Worm (Caenorhabditis elegans) whole organism, L4 larva: Measurements from ENCODE around the gene F14H3.6.

Source experiments
- F10B5.3 ChIP-seq: sonication (generic microtip); optimal IDR thresholded peaks from 2 replicates; lab custom pipeline; 2016; ENCODE audit warnings: mild to moderate bottlenecking, missing genetic modification characterization, missing compliant biosample characterization
- F37D6.2 ChIP-seq: sonication (generic microtip); optimal IDR thresholded peaks from 2 replicates; lab custom pipeline; 2016; ENCODE audit warnings: mild to moderate bottlenecking, missing genetic modification characterization, missing compliant biosample characterization
- F49E8.2 ChIP-seq: sonication (generic microtip); optimal IDR thresholded peaks from 2 replicates; lab custom pipeline; 2016; ENCODE audit warnings: missing compliant biosample characterization, mild to moderate bottlenecking, missing genetic modification characterization, borderline replicate concordance
- R02D3.7 ChIP-seq: fragments of 150-350 bp; sonication (generic microtip); optimal IDR thresholded peaks from 3 replicates; lab custom pipeline; 2014; ENCODE audit warnings: missing biosample characterization, missing genetic modification characterization
- T20F7.1 ChIP-seq: fragments of 200-800 bp; sonication (Bioruptor generic); optimal IDR thresholded peaks from 2 replicates; lab custom pipeline; 2018; ENCODE audit warnings: mild to moderate bottlenecking, missing genetic modification characterization, missing compliant biosample characterization
- T26A8.4 ChIP-seq: fragments of 200-800 bp; sonication (Bioruptor generic); IDR thresholded peaks from 2 replicates; pipeline ENCODE4 v1.3.6; 2022; ENCODE audit warnings: missing genetic modification characterization, missing compliant biosample characterization
- Y105C5A.15 ChIP-seq: fragments of 200-800 bp; sonication (Bioruptor generic); IDR thresholded peaks from 2 replicates; pipeline ENCODE4 v1.3.6; 2022; ENCODE audit warnings: missing genetic modification characterization, missing compliant biosample characterization
- Y48G9A.11 ChIP-seq: fragments of 200-800 bp; sonication (Bioruptor generic); IDR thresholded peaks from 2 replicates; pipeline ENCODE4 v1.3.6; 2022; ENCODE audit warnings: missing genetic modification reagents, missing genetic modification characterization, missing compliant biosample characterization
- ZK337.2 ChIP-seq: fragments of 200-800 bp; sonication (Bioruptor generic); IDR thresholded peaks from 2 replicates; pipeline ENCODE4 v1.3.6; 2022; ENCODE audit warnings: missing genetic modification reagents, missing genetic modification characterization, missing compliant biosample characterization
- aha-1 ChIP-seq: fragments of 150-350 bp; peaks from one replicate; lab custom pipeline; 2014; ENCODE audit warnings: missing biosample characterization, missing genetic modification characterization
- ama-1 ChIP-seq: fragments of 150-350 bp; optimal IDR thresholded peaks from 2 replicates; lab custom pipeline; 2014; ENCODE audit warnings: inconsistent platforms, mixed read lengths
- arid-1 ChIP-seq: fragments of 200-800 bp; sonication (Bioruptor generic); conservative IDR thresholded peaks from 2 replicates; pipeline ENCODE4 v1.3.6; 2022; ENCODE audit warnings: missing genetic modification reagents, missing genetic modification characterization, missing compliant biosample characterization
- ceh-82 ChIP-seq: sonication (generic microtip); optimal IDR thresholded peaks from 2 replicates; lab custom pipeline; 2017; ENCODE audit warnings: missing biosample characterization, missing genetic modification characterization
- daf-16 ChIP-seq, 3 experiments: sonication (generic microtip); optimal IDR thresholded peaks; 2 replicates each; lab custom pipeline; 2016 to 2017; ENCODE audit warnings: missing genetic modification characterization in 3 of 3, missing genetic modification reagents in 3 of 3, mild to moderate bottlenecking in 2 of 3, missing compliant biosample characterization in 2 of 3, missing biosample characterization in 1 of 3, moderate library complexity in 1 of 3
- daf-19 ChIP-seq: fragments of 200-800 bp; sonication (Bioruptor generic); conservative IDR thresholded peaks from 2 replicates; pipeline ENCODE4 v1.3.6; 2022; ENCODE audit warnings: missing genetic modification characterization, missing compliant biosample characterization
- dmd-6 ChIP-seq: fragments of 200-800 bp; sonication (Bioruptor generic); IDR thresholded peaks from 2 replicates; pipeline ENCODE4 v1.3.6; 2022; ENCODE audit warnings: missing genetic modification reagents, missing genetic modification characterization, missing compliant biosample characterization
- dmd-9 ChIP-seq: fragments of 200-800 bp; sonication (Bioruptor generic); IDR thresholded peaks from 2 replicates; pipeline ENCODE4 v1.3.6; 2022; ENCODE audit warnings: missing genetic modification reagents, missing genetic modification characterization, missing compliant biosample characterization
- dve-1 ChIP-seq: sonication (generic microtip); optimal IDR thresholded peaks from 2 replicates; lab custom pipeline; 2017; ENCODE audit warnings: antibody characterized with exemption, mild to moderate bottlenecking, missing genetic modification characterization, missing compliant biosample characterization; ENCODE audit not compliant: insufficient read depth
- egl-27 ChIP-seq: sonication (generic microtip); optimal IDR thresholded peaks from 3 replicates; lab custom pipeline; 2017; ENCODE audit warnings: missing biosample characterization, missing genetic modification reagents, missing genetic modification characterization
- hif-1 ChIP-seq, 2 experiments: sonication (generic microtip); optimal IDR thresholded peaks; 2 replicates each; lab custom pipeline; 2016 to 2017; ENCODE audit warnings: missing compliant biosample characterization in 2 of 2, missing genetic modification characterization in 2 of 2, missing genetic modification reagents in 2 of 2, missing genotype in 2 of 2, mild to moderate bottlenecking in 1 of 2
- hlh-11 ChIP-seq: fragments of 200-800 bp; sonication (Bioruptor generic); optimal IDR thresholded peaks from 2 replicates; lab custom pipeline; 2018; ENCODE audit warnings: mild to moderate bottlenecking, missing genetic modification characterization, missing compliant biosample characterization
- hlh-30 ChIP-seq: sonication (generic microtip); optimal IDR thresholded peaks from 2 replicates; lab custom pipeline; 2017; ENCODE audit warnings: antibody characterized with exemption, mild to moderate bottlenecking, missing genetic modification characterization, missing compliant biosample characterization; ENCODE audit not compliant: insufficient read depth
- lin-1 ChIP-seq: fragments of 200-800 bp; sonication (Bioruptor generic); IDR thresholded peaks from 2 replicates; pipeline ENCODE4 v1.3.6; 2022; ENCODE audit warnings: missing genetic modification reagents, missing genetic modification characterization, missing compliant biosample characterization
- lsy-2 ChIP-seq, 2 experiments: fragments of 150-350 bp in 1 of 2; sonication (generic microtip) in 1 of 2; optimal IDR thresholded peaks; 2 replicates each; lab custom pipeline; 2014 to 2017; ENCODE audit warnings: missing biosample characterization in 2 of 2, missing genetic modification characterization in 2 of 2
- mdl-1 ChIP-seq, 2 experiments: fragments of 150-350 bp in 1 of 2; sonication (generic microtip) in 1 of 2; optimal IDR thresholded peaks; 2 replicates each; lab custom pipeline; 2014 to 2017; ENCODE audit warnings: missing biosample characterization in 2 of 2, missing genetic modification characterization in 2 of 2
- mxl-2 ChIP-seq: fragments of 200-800 bp; sonication (Bioruptor generic); conservative IDR thresholded peaks from 2 replicates; pipeline ENCODE4 v1.3.6; 2022; ENCODE audit warnings: missing genetic modification reagents, missing genetic modification characterization, missing compliant biosample characterization
- mxl-3 ChIP-seq: fragments of 200-800 bp; sonication (Bioruptor generic); optimal IDR thresholded peaks from 2 replicates; lab custom pipeline; 2018; ENCODE audit warnings: mild to moderate bottlenecking, missing genetic modification characterization, missing compliant biosample characterization
- nhr-10 ChIP-seq: fragments of 150-350 bp; optimal IDR thresholded peaks from 2 replicates; lab custom pipeline; 2014; ENCODE audit warnings: missing biosample characterization, missing genetic modification characterization
- nhr-102 ChIP-seq: sonication (generic microtip); optimal IDR thresholded peaks from 2 replicates; lab custom pipeline; 2016; ENCODE audit warnings: mild to moderate bottlenecking, missing genetic modification characterization, moderate library complexity, missing compliant biosample characterization
- nhr-28 ChIP-seq: fragments of 150-350 bp; optimal IDR thresholded peaks from 2 replicates; lab custom pipeline; 2014; ENCODE audit warnings: missing biosample characterization, missing genetic modification characterization
- nhr-48 ChIP-seq: sonication (generic microtip); optimal IDR thresholded peaks from 2 replicates; lab custom pipeline; 2016; ENCODE audit warnings: mild to moderate bottlenecking, missing genetic modification characterization, missing compliant biosample characterization
- nhr-6 ChIP-seq: fragments of 150-350 bp; optimal IDR thresholded peaks from 2 replicates; lab custom pipeline; 2014; ENCODE audit warnings: missing biosample characterization, missing genetic modification characterization
- nhr-76 ChIP-seq: fragments of 150-350 bp; optimal IDR thresholded peaks from 2 replicates; lab custom pipeline; 2014; ENCODE audit warnings: missing biosample characterization, missing genetic modification characterization
- nhr-77 ChIP-seq: fragments of 150-350 bp; optimal IDR thresholded peaks from 2 replicates; lab custom pipeline; 2014; ENCODE audit warnings: missing biosample characterization, missing genetic modification characterization
- php-3 ChIP-seq: fragments of 200-800 bp; sonication (Bioruptor generic); IDR thresholded peaks from 2 replicates; pipeline ENCODE4 v1.3.6; 2022; ENCODE audit warnings: missing genetic modification reagents, missing genetic modification characterization, missing compliant biosample characterization
- pqm-1 ChIP-seq: sonication (generic microtip); optimal IDR thresholded peaks from 2 replicates; lab custom pipeline; 2017; ENCODE audit warnings: missing biosample characterization, missing genetic modification characterization
- set-16 ChIP-seq: fragments of 200-800 bp; sonication (Bioruptor generic); IDR thresholded peaks from 2 replicates; pipeline ENCODE4 v1.3.6; 2022; ENCODE audit warnings: missing genetic modification reagents, missing genetic modification characterization, missing compliant biosample characterization
- snpc-1.2 ChIP-seq: fragments of 200-800 bp; sonication (Bioruptor generic); IDR thresholded peaks from 2 replicates; pipeline ENCODE4 v1.3.6; 2022; ENCODE audit warnings: missing genetic modification reagents, missing genetic modification characterization, missing compliant biosample characterization
- tra-1 ChIP-seq: fragments of 200-800 bp; sonication (Bioruptor generic); IDR thresholded peaks from 2 replicates; pipeline ENCODE4 v1.3.6; 2022; ENCODE audit warnings: missing genetic modification reagents, missing genetic modification characterization, missing compliant biosample characterization
- unc-130 ChIP-seq: sonication (generic microtip); optimal IDR thresholded peaks from 2 replicates; lab custom pipeline; 2016; ENCODE audit warnings: missing genetic modification reagents, missing genetic modification characterization, missing compliant biosample characterization
- unc-62 ChIP-seq, 3 experiments: fragments of 150-350 bp in 1 of 3; sonication (generic microtip); optimal IDR thresholded peaks in 2 of 3; peaks in 1 of 3; 1 replicate in 1 of 3; 2 replicates in 2 of 3; lab custom pipeline; 2014 to 2017; ENCODE audit warnings: missing biosample characterization in 3 of 3, missing genetic modification characterization in 3 of 3, missing genetic modification reagents in 3 of 3, missing genotype in 1 of 3
- zip-11 ChIP-seq: fragments of 200-800 bp; sonication (Bioruptor generic); IDR thresholded peaks from 2 replicates; pipeline ENCODE4 v1.3.6; 2022; ENCODE audit warnings: missing genetic modification characterization, missing compliant biosample characterization
- ztf-7 ChIP-seq: fragments of 150-350 bp; optimal IDR thresholded peaks from 2 replicates; lab custom pipeline; 2014; ENCODE audit warnings: missing biosample characterization, missing genetic modification characterization

The F14H3.6 gene

ce11 chrV:16045837-16046236, 12.9 kb downstream of the F14H3.6 start, which contains the start of gene T10C6.15:
TSS of gene T10C6.15 (minus strand) at chrV:16045940.
- no peak for TF ChIP-seq mxl-2
- TF ChIP-seq arid-1 (GFP tag; lab: Robert Waterston, UW): no peak
- TF ChIP-seq R02D3.7 (tag; lab: Kevin White, UChicago): no peak
- TF ChIP-seq daf-16 (GFP tag; optimal IDR thresholded peaks at IDR 0.05; lab: Kevin White, UChicago): peak in 1 of 2 experiments; percentile 91
- TF ChIP-seq daf-16 (tag; optimal IDR thresholded peaks at IDR 0.05; lab: Kevin White, UChicago): peak; percentile 100
- TF ChIP-seq snpc-1.2 (GFP tag; lab: Robert Waterston, UW): no peak
- peak; percentile 67 for TF ChIP-seq pqm-1 (tag; lab: Kevin White, UChicago)
- no peak for TF ChIP-seq Y105C5A.15 (GFP tag; lab: Robert Waterston, UW)
- TF ChIP-seq F37D6.2 (tag; lab: Kevin White, UChicago): no peak
- TF ChIP-seq ztf-7: no peak
- TF ChIP-seq nhr-76: no peak
- TF ChIP-seq tra-1 (GFP tag; lab: Robert Waterston, UW): peak; percentile 69
- TF ChIP-seq nhr-10 (tag; lab: Kevin White, UChicago): peak; percentile 46
- no peak for TF ChIP-seq daf-19
- peak; percentile 20 for TF ChIP-seq nhr-6 (tag; lab: Kevin White, UChicago)
- TF ChIP-seq mxl-3 (GFP tag; lab: Kevin White, UChicago): peak; percentile 18
- no peak for TF ChIP-seq ZK337.2 (GFP tag; lab: Robert Waterston, UW)
- peak; percentile 89 for TF ChIP-seq nhr-102 (tag; lab: Kevin White, UChicago)
- peak; percentile 80 for TF ChIP-seq nhr-28 (tag; lab: Kevin White, UChicago)
- TF ChIP-seq aha-1 (tag; lab: Kevin White, UChicago): no peak
- TF ChIP-seq hlh-30 (tag; lab: Kevin White, UChicago): peak; percentile 77
- TF ChIP-seq T26A8.4: no peak
- peak; percentile 91 for TF ChIP-seq hlh-11 (tag; lab: Kevin White, UChicago)
- no peak for TF ChIP-seq ama-1 (lab: Kevin White, UChicago)
- no peak for TF ChIP-seq ceh-82
- TF ChIP-seq unc-130 (GFP tag; lab: Kevin White, UChicago): no peak
- TF ChIP-seq F10B5.3 (tag; lab: Kevin White, UChicago): no peak
- no peak for TF ChIP-seq egl-27 (tag; lab: Kevin White, UChicago)
- TF ChIP-seq lin-1: peak; percentile 83
- no peak for TF ChIP-seq lsy-2 (tag; optimal IDR thresholded peaks at IDR 0.05; lab: Kevin White, UChicago)
- TF ChIP-seq mdl-1 (tag; optimal IDR thresholded peaks at IDR 0.05; lab: Kevin White, UChicago): peak in 1 of 2 experiments; percentile 72
- no peak for TF ChIP-seq unc-62 (GFP tag; optimal IDR thresholded peaks at IDR 0.05 in 1 of 2; lab: Kevin White, UChicago)
- TF ChIP-seq unc-62 (tag; optimal IDR thresholded peaks at IDR 0.05; lab: Kevin White, UChicago): no peak
- TF ChIP-seq T20F7.1 (GFP tag; lab: Kevin White, UChicago): peak; percentile 38
- TF ChIP-seq dmd-6 (GFP tag; lab: Robert Waterston, UW): peak; percentile 95
- TF ChIP-seq set-16 (GFP tag; lab: Robert Waterston, UW): no peak
- TF ChIP-seq dmd-9 (GFP tag; lab: Robert Waterston, UW): no peak
- TF ChIP-seq dve-1 (tag; lab: Kevin White, UChicago): peak; percentile 97
- TF ChIP-seq nhr-77: peak; percentile 58
- TF ChIP-seq hif-1 (tag; optimal IDR thresholded peaks at IDR 0.05; lab: Kevin White, UChicago): peak in 1 of 2 experiments; percentile 4
- TF ChIP-seq F49E8.2 (tag; lab: Kevin White, UChicago): no peak
- peak; percentile 74 for TF ChIP-seq php-3 (GFP tag; lab: Robert Waterston, UW)
- no peak for TF ChIP-seq Y48G9A.11 (GFP tag; lab: Robert Waterston, UW)
- TF ChIP-seq nhr-48 (tag; lab: Kevin White, UChicago): peak; percentile 91
- TF ChIP-seq zip-11 (GFP tag; lab: Robert Waterston, UW): no peak
